Worm (Caenorhabditis elegans) whole organism, late embryonic: ENCODE results near the gene C29E4.10.
"Not testable (repeated sequence)": the region's sequence is repeated elsewhere in the genome, so short reads cannot be mapped to it uniquely, and the experiment has no call there.

Experiments
- F13H6.1 ChIP-seq: sonication (generic microtip); optimal IDR thresholded peaks from 2 replicates; lab custom pipeline; 2016; ENCODE audit warnings: missing genetic modification characterization, missing compliant biosample characterization
- T23F11.4 ChIP-seq: fragments of 200-800 bp; sonication (Bioruptor generic); optimal IDR thresholded peaks from 2 replicates; lab custom pipeline; 2018; ENCODE audit warnings: mild to moderate bottlenecking, missing genetic modification characterization, missing compliant biosample characterization
- Y22D7AL.16 ChIP-seq: sonication (generic microtip); optimal IDR thresholded peaks from 2 replicates; lab custom pipeline; 2016; ENCODE audit warnings: missing genetic modification characterization, missing compliant biosample characterization
- ama-1 ChIP-seq: fragments of 150-350 bp; optimal IDR thresholded peaks from 2 replicates; lab custom pipeline; 2014
- ceh-19 ChIP-seq: fragments of 200-800 bp; sonication (Bioruptor generic); optimal IDR thresholded peaks from 2 replicates; lab custom pipeline; 2018; ENCODE audit warnings: mild to moderate bottlenecking, missing genetic modification characterization, missing compliant biosample characterization
- ceh-22 ChIP-seq: sonication (generic microtip); optimal IDR thresholded peaks from 2 replicates; lab custom pipeline; 2017; ENCODE audit warnings: missing biosample characterization, missing genetic modification characterization
- ceh-48 ChIP-seq: sonication (generic microtip); optimal IDR thresholded peaks from 2 replicates; lab custom pipeline; 2016; ENCODE audit warnings: missing genetic modification characterization, inconsistent platforms, missing compliant biosample characterization
- ceh-6 ChIP-seq: fragments of 200-800 bp; sonication (Bioruptor generic); optimal IDR thresholded peaks from 2 replicates; lab custom pipeline; 2018; ENCODE audit warnings: mild to moderate bottlenecking, missing genetic modification characterization, missing compliant biosample characterization
- dmd-4 ChIP-seq: sonication (generic microtip); optimal IDR thresholded peaks from 2 replicates; lab custom pipeline; 2016; ENCODE audit warnings: borderline replicate concordance, missing genetic modification characterization, missing compliant biosample characterization
- elt-4 ChIP-seq: sonication (generic microtip); optimal IDR thresholded peaks from 2 replicates; lab custom pipeline; 2016; ENCODE audit warnings: missing genetic modification characterization, missing compliant biosample characterization
- ets-4 ChIP-seq: sonication (generic microtip); optimal IDR thresholded peaks from 2 replicates; lab custom pipeline; 2016; ENCODE audit warnings: missing genetic modification characterization, missing compliant biosample characterization
- fax-1 ChIP-seq: sonication (generic microtip); optimal IDR thresholded peaks from 2 replicates; lab custom pipeline; 2016; ENCODE audit warnings: missing genotype, missing genetic modification characterization, missing compliant biosample characterization
- fkh-6 ChIP-seq: sonication (generic microtip); optimal IDR thresholded peaks from 2 replicates; lab custom pipeline; 2016; ENCODE audit warnings: missing genetic modification characterization, missing compliant biosample characterization
- gmeb-2 ChIP-seq: sonication (generic microtip); optimal IDR thresholded peaks from 2 replicates; lab custom pipeline; 2016; ENCODE audit warnings: missing genetic modification characterization, inconsistent platforms, missing compliant biosample characterization
- hlh-13 ChIP-seq: fragments of 200-800 bp; sonication (Bioruptor generic); optimal IDR thresholded peaks from 2 replicates; lab custom pipeline; 2018; ENCODE audit warnings: mild to moderate bottlenecking, missing genetic modification characterization, missing compliant biosample characterization
- lim-6 ChIP-seq: sonication (generic microtip); optimal IDR thresholded peaks from 2 replicates; lab custom pipeline; 2016; ENCODE audit warnings: missing genetic modification characterization, missing compliant biosample characterization
- madf-2 ChIP-seq: sonication (generic microtip); optimal IDR thresholded peaks from 2 replicates; lab custom pipeline; 2017; ENCODE audit warnings: missing genetic modification characterization, missing compliant biosample characterization
- mec-3 ChIP-seq: sonication (generic microtip); optimal IDR thresholded peaks from 2 replicates; lab custom pipeline; 2016; ENCODE audit warnings: borderline replicate concordance, missing genetic modification characterization, missing compliant biosample characterization
- npax-4 ChIP-seq: sonication (generic microtip); optimal IDR thresholded peaks from 2 replicates; lab custom pipeline; 2016; ENCODE audit warnings: missing genetic modification characterization, missing compliant biosample characterization
- odd-2 ChIP-seq: sonication (generic microtip); optimal IDR thresholded peaks from 2 replicates; lab custom pipeline; 2017; ENCODE audit warnings: antibody characterized with exemption, mild to moderate bottlenecking, missing genetic modification characterization, missing compliant biosample characterization
- pat-9 ChIP-seq: fragments of 200-800 bp; sonication (Bioruptor generic); optimal IDR thresholded peaks from 2 replicates; lab custom pipeline; 2018; ENCODE audit warnings: mild to moderate bottlenecking, missing genetic modification characterization, moderate library complexity, missing compliant biosample characterization
- pha-4 ChIP-seq: fragments of 150-350 bp; optimal IDR thresholded peaks from 2 replicates; lab custom pipeline; 2018; ENCODE audit warnings: missing biosample characterization, missing genetic modification reagents, missing genetic modification characterization
- ref-2 ChIP-seq: sonication (generic microtip); optimal IDR thresholded peaks from 2 replicates; lab custom pipeline; 2016; ENCODE audit warnings: missing genetic modification characterization, missing compliant biosample characterization
- rnt-1 ChIP-seq: sonication (generic microtip); optimal IDR thresholded peaks from 2 replicates; lab custom pipeline; 2016; ENCODE audit warnings: missing genetic modification characterization, missing compliant biosample characterization
- tbx-7 ChIP-seq: sonication (generic microtip); optimal IDR thresholded peaks from 2 replicates; lab custom pipeline; 2016; ENCODE audit warnings: missing genotype, missing genetic modification characterization, missing compliant biosample characterization
- ttx-3 ChIP-seq: sonication (generic microtip); optimal IDR thresholded peaks from 2 replicates; lab custom pipeline; 2016; ENCODE audit warnings: missing genetic modification reagents, missing genetic modification characterization, missing compliant biosample characterization
- unc-3 ChIP-seq, 2 experiments: fragments of 200-800 bp in 1 of 2; sonication (Bioruptor generic) in 1 of 2; sonication (generic microtip) in 1 of 2; conservative IDR thresholded peaks in 1 of 2; optimal IDR thresholded peaks in 1 of 2; 2 replicates each; pipeline versions ENCODE4 v1.3.6 to Lab custom; 2016 to 2022; ENCODE audit warnings: missing compliant biosample characterization in 2 of 2, missing genetic modification characterization in 2 of 2, missing genetic modification reagents in 1 of 2
- unc-42 ChIP-seq: sonication (generic microtip); optimal IDR thresholded peaks from 2 replicates; lab custom pipeline; 2016; ENCODE audit warnings: missing genotype, missing genetic modification characterization, missing compliant biosample characterization
- unc-55 ChIP-seq: sonication (generic microtip); optimal IDR thresholded peaks from 2 replicates; lab custom pipeline; 2017; ENCODE audit warnings: missing biosample characterization, missing genetic modification reagents, missing genetic modification characterization
- unc-86 ChIP-seq: sonication (generic microtip); optimal IDR thresholded peaks from 2 replicates; lab custom pipeline; 2016; ENCODE audit warnings: missing genetic modification characterization, missing compliant biosample characterization
- zip-5 ChIP-seq: sonication (generic microtip); optimal IDR thresholded peaks from 2 replicates; lab custom pipeline; 2016; ENCODE audit warnings: missing genetic modification characterization, missing compliant biosample characterization
- ztf-16 ChIP-seq: sonication (generic microtip); optimal IDR thresholded peaks from 2 replicates; lab custom pipeline; 2017; ENCODE audit warnings: missing genetic modification characterization, missing compliant biosample characterization

C29E4.10 gene

ce11 chrIII:7962641-7963040 is 25.0 kb downstream of the C29E4.10 start, which contains the start of gene F54H12.4:
Gene F54H12.4, minus strand, starts transcription at chrIII:7962741.
- not testable (repeated sequence) for TF ChIP-seq pat-9 (tag; lab: Kevin White, UChicago); T23F11.4; ceh-19 (GFP tag; lab: Kevin White, UChicago)

ce11 chrIII:7964281-7964680 is 26.6 kb downstream of the C29E4.10 start, which contains the start of gene F54H12.2:
Gene F54H12.2, plus strand, starts transcription at chrIII:7964581.
- TF ChIP-seq ceh-19 (GFP tag; lab: Kevin White, UChicago); pat-9 (tag; lab: Kevin White, UChicago); npax-4 (tag; lab: Kevin White, UChicago): not testable (repeated sequence)

ce11 chrIII:7969121-7969520 is 31.5 kb downstream of the C29E4.10 start, which contains the start of the genes F54H12.8 and F54H12.7:
Gene F54H12.8, minus strand, starts transcription at chrIII:7969221.
Gene F54H12.7, plus strand, starts transcription at chrIII:7969349.
- TF ChIP-seq F13H6.1 (tag; lab: Kevin White, UChicago), result no peak

ce11 chrIII:7972061-7972460 is 34.4 kb downstream of the C29E4.10 start, which contains the start of gene F54H12.5:
Gene F54H12.5, minus strand, starts transcription at chrIII:7972161.
- TF ChIP-seq unc-55 (GFP tag; lab: Kevin White, UChicago) (no peak), gmeb-2 (no peak), ztf-16 (tag; lab: Kevin White, UChicago) (no peak), odd-2 (tag; lab: Kevin White, UChicago) (no peak), pha-4 (tag; lab: Kevin White, UChicago) (no peak), fax-1 (no peak), ref-2 (no peak), T23F11.4 (no peak), Y22D7AL.16 (tag; lab: Kevin White, UChicago) (no peak), unc-42 (tag; lab: Kevin White, UChicago) (no peak), dmd-4 (tag; lab: Kevin White, UChicago) (no peak), tbx-7 (no peak), ceh-22 (tag; lab: Kevin White, UChicago) (no peak), ets-4 (no peak), ceh-48 (no peak), hlh-13 (GFP tag; lab: Kevin White, UChicago) (no peak), unc-86 (tag; lab: Kevin White, UChicago) (no peak)
- TF ChIP-seq, all 69 proteins: peak for 0

ce11 chrIII:7972687-7973086 is 35.0 kb downstream of the C29E4.10 start:
- TF ChIP-seq ama-1 (lab: Kevin White, UChicago) (no peak), odd-2 (tag; lab: Kevin White, UChicago) (no peak), unc-3 (GFP tag; conservative IDR thresholded peaks at IDR 0.05; lab: Robert Waterston, UW) (no peak), unc-3 (tag; optimal IDR thresholded peaks at IDR 0.05; lab: Kevin White, UChicago) (no peak), mec-3 (tag; lab: Kevin White, UChicago) (no peak), elt-4 (tag; lab: Kevin White, UChicago) (no peak), madf-2 (tag; lab: Kevin White, UChicago) (no peak), ttx-3 (tag; lab: Kevin White, UChicago) (no peak), lim-6 (tag; lab: Kevin White, UChicago) (no peak), ceh-6 (GFP tag; lab: Kevin White, UChicago) (no peak), fkh-6 (tag; lab: Kevin White, UChicago) (no peak), zip-5 (tag; lab: Kevin White, UChicago) (no peak), rnt-1 (tag; lab: Kevin White, UChicago) (no peak)
